Worm (Caenorhabditis elegans) whole organism, L1 larva: ENCODE measurements around the gene nhr-76.
A peak's percentile ranks its signal among the peaks of the same experiment; 100 is the strongest.

Source experiments
- C04F5.9 ChIP-seq: sonication (generic microtip); optimal IDR thresholded peaks from 2 replicates; lab custom pipeline; 2016; ENCODE audit warnings: missing genetic modification characterization, missing compliant biosample characterization
- ama-1 ChIP-seq: fragments of 150-350 bp; optimal IDR thresholded peaks from 2 replicates; lab custom pipeline; 2014
- blmp-1 ChIP-seq: fragments of 150-350 bp; optimal IDR thresholded peaks from 2 replicates; lab custom pipeline; 2014; ENCODE audit warnings: missing biosample characterization, missing genetic modification characterization
- ceh-63 ChIP-seq: fragments of 200-800 bp; sonication (Bioruptor generic); optimal IDR thresholded peaks from 2 replicates; lab custom pipeline; 2018; ENCODE audit warnings: mild to moderate bottlenecking, missing genetic modification characterization, missing compliant biosample characterization
- ceh-82 ChIP-seq, 3 experiments: fragments of 150-350 bp in 1 of 3; sonication (generic microtip) in 2 of 3; optimal IDR thresholded peaks; 2 replicates each; lab custom pipeline; 2014 to 2017; ENCODE audit warnings: missing biosample characterization in 3 of 3, missing genetic modification characterization in 3 of 3
- dpl-1 ChIP-seq, 3 experiments: fragments of 150-350 bp in 2 of 3; sonication (generic microtip) in 1 of 3; optimal IDR thresholded peaks; 2 replicates each; lab custom pipeline; 2014 to 2017; ENCODE audit warnings: missing biosample characterization in 3 of 3, missing genetic modification characterization in 3 of 3, missing genetic modification reagents in 3 of 3
- dsc-1 ChIP-seq: sonication (generic microtip); optimal IDR thresholded peaks from 2 replicates; lab custom pipeline; 2016; ENCODE audit warnings: mild to moderate bottlenecking, missing genetic modification characterization, missing compliant biosample characterization
- efl-1 ChIP-seq, 4 experiments: fragments of 150-350 bp; optimal IDR thresholded peaks in 3 of 4; peaks in 1 of 4; 1 replicate in 1 of 4; 2 replicates in 3 of 4; lab custom pipeline; 2014; ENCODE audit warnings: missing biosample characterization in 2 of 4, missing genetic modification characterization in 2 of 4, missing genetic modification reagents in 2 of 4
- efl-3 ChIP-seq: fragments of 200-800 bp; sonication (Bioruptor generic); optimal IDR thresholded peaks from 2 replicates; lab custom pipeline; 2018; ENCODE audit warnings: mild to moderate bottlenecking, missing genetic modification characterization, missing compliant biosample characterization
- egl-13 ChIP-seq: sonication (generic microtip); optimal IDR thresholded peaks from 2 replicates; lab custom pipeline; 2016; ENCODE audit warnings: missing genotype, missing genetic modification reagents, missing genetic modification characterization, missing compliant biosample characterization
- fkh-8 ChIP-seq: sonication (generic microtip); optimal IDR thresholded peaks from 2 replicates; lab custom pipeline; 2016; ENCODE audit warnings: mild to moderate bottlenecking, missing genetic modification characterization, missing compliant biosample characterization
- grh-1 ChIP-seq: fragments of 200-800 bp; sonication (Bioruptor generic); IDR thresholded peaks from 2 replicates; pipeline ENCODE4 v1.3.6; 2022; ENCODE audit warnings: missing genetic modification reagents, missing genetic modification characterization, missing compliant biosample characterization
- jun-1 ChIP-seq: fragments of 150-350 bp; optimal IDR thresholded peaks from 2 replicates; lab custom pipeline; 2014; ENCODE audit warnings: missing biosample characterization, missing genetic modification reagents, missing genetic modification characterization
- lin-14 ChIP-seq: fragments of 200-800 bp; sonication (Bioruptor generic); optimal IDR thresholded peaks from 2 replicates; lab custom pipeline; 2018; ENCODE audit warnings: mild to moderate bottlenecking, missing genetic modification characterization, moderate library complexity, missing compliant biosample characterization
- mab-9 ChIP-seq: fragments of 200-800 bp; sonication (Bioruptor generic); IDR thresholded peaks from 2 replicates; pipeline ENCODE4 v1.3.6; 2022; ENCODE audit warnings: missing genetic modification reagents, missing genetic modification characterization, missing compliant biosample characterization
- nhr-28 ChIP-seq: fragments of 150-350 bp; optimal IDR thresholded peaks from 2 replicates; lab custom pipeline; 2014; ENCODE audit warnings: missing biosample characterization, missing genetic modification characterization
- nhr-47 ChIP-seq: sonication (generic microtip); optimal IDR thresholded peaks from 2 replicates; lab custom pipeline; 2016; ENCODE audit warnings: mild to moderate bottlenecking, missing genetic modification characterization, moderate library complexity, missing compliant biosample characterization
- nhr-71 ChIP-seq: sonication (generic microtip); optimal IDR thresholded peaks from 2 replicates; lab custom pipeline; 2016; ENCODE audit warnings: mild to moderate bottlenecking, missing genetic modification characterization, moderate library complexity, missing compliant biosample characterization
- nhr-85 ChIP-seq: sonication (generic microtip); peaks from one replicate; lab custom pipeline; 2016; ENCODE audit warnings: missing genetic modification characterization, inconsistent platforms, missing compliant biosample characterization
- pax-3 ChIP-seq: fragments of 200-800 bp; sonication (Bioruptor generic); optimal IDR thresholded peaks from 2 replicates; lab custom pipeline; 2018; ENCODE audit warnings: mild to moderate bottlenecking, missing genetic modification characterization, moderate library complexity, missing compliant biosample characterization
- sox-4 ChIP-seq: sonication (generic microtip); optimal IDR thresholded peaks from 2 replicates; lab custom pipeline; 2016; ENCODE audit warnings: missing genetic modification characterization, missing compliant biosample characterization
- sup-37 ChIP-seq: fragments of 200-800 bp; sonication (Bioruptor generic); optimal IDR thresholded peaks from 2 replicates; lab custom pipeline; 2018; ENCODE audit warnings: mild to moderate bottlenecking, missing genetic modification characterization, missing compliant biosample characterization
- tbx-2 ChIP-seq: sonication (generic microtip); optimal IDR thresholded peaks from 2 replicates; lab custom pipeline; 2016; ENCODE audit warnings: missing genetic modification characterization, missing compliant biosample characterization
- tlp-1 ChIP-seq: fragments of 150-350 bp; optimal IDR thresholded peaks from 2 replicates; lab custom pipeline; 2014; ENCODE audit warnings: missing biosample characterization, missing genetic modification characterization
- unc-86 ChIP-seq: sonication (generic microtip); optimal IDR thresholded peaks from 2 replicates; lab custom pipeline; 2016; ENCODE audit warnings: missing genetic modification characterization, missing compliant biosample characterization
- unc-98 ChIP-seq: fragments of 200-800 bp; sonication (Bioruptor generic); IDR thresholded peaks from 2 replicates; pipeline ENCODE4 v1.3.6; 2022; ENCODE audit warnings: missing genetic modification characterization, missing compliant biosample characterization
- zag-1 ChIP-seq: fragments of 150-350 bp; optimal IDR thresholded peaks from 2 replicates; lab custom pipeline; 2014; ENCODE audit warnings: missing biosample characterization, missing genetic modification characterization
- zip-4 ChIP-seq: fragments of 200-800 bp; sonication (Bioruptor generic); optimal IDR thresholded peaks from 2 replicates; lab custom pipeline; 2018; ENCODE audit warnings: mild to moderate bottlenecking, missing genetic modification characterization, moderate library complexity, missing compliant biosample characterization
- ztf-11 ChIP-seq, 2 experiments: sonication (generic microtip); optimal IDR thresholded peaks; 2 replicates each; lab custom pipeline; 2016 to 2017; ENCODE audit warnings: missing genetic modification characterization in 2 of 2, missing biosample characterization in 1 of 2, missing compliant biosample characterization in 1 of 2
- ztf-4 ChIP-seq: fragments of 150-350 bp; optimal IDR thresholded peaks from 2 replicates; lab custom pipeline; 2014; ENCODE audit warnings: missing biosample characterization, missing genetic modification characterization

Gene nhr-76

ce11 chrIV:631869-632268 lies 4.5 kb downstream of the nhr-76 start:
- TF ChIP-seq pax-3 (tag; lab: Kevin White, UChicago) (no peak), nhr-85 (peak; percentile 29)

ce11 chrIV:633565-633964 lies 6.2 kb downstream of the nhr-76 start:
- no peak for TF ChIP-seq sup-37
- TF ChIP-seq tbx-2: no peak
- TF ChIP-seq dpl-1 (GFP tag; optimal IDR thresholded peaks at IDR 0.05; lab: Kevin White, UChicago): no peak

ce11 chrIV:639167-639566 lies 11.8 kb downstream of the nhr-76 start:
- TF ChIP-seq pax-3 (tag; lab: Kevin White, UChicago) (peak; percentile 59), jun-1 (tag; lab: Kevin White, UChicago) (no peak), ztf-11 (tag; optimal IDR thresholded peaks at IDR 0.05; lab: Kevin White, UChicago) (no peak), lin-14 (GFP tag; lab: Kevin White, UChicago) (peak; percentile 18), dsc-1 (tag; lab: Kevin White, UChicago) (peak; percentile 33)

ce11 chrIV:643481-643880 lies 16.1 kb downstream of the nhr-76 start:
- TF ChIP-seq dsc-1 (tag; lab: Kevin White, UChicago) (peak; percentile 87), pax-3 (tag; lab: Kevin White, UChicago) (peak; percentile 27), grh-1 (GFP tag; lab: Robert Waterston, UW) (no peak), ceh-82 (tag; optimal IDR thresholded peaks at IDR 0.05; lab: Kevin White, UChicago) (no peak), ztf-4 (tag; lab: Kevin White, UChicago) (no peak), ceh-63 (GFP tag; lab: Kevin White, UChicago) (no peak), sox-4 (tag; lab: Kevin White, UChicago) (peak; percentile 62), tlp-1 (no peak), zag-1 (tag; lab: Kevin White, UChicago) (no peak), ama-1 (lab: Kevin White, UChicago) (no peak), nhr-47 (tag; lab: Kevin White, UChicago) (peak; percentile 28), C04F5.9 (tag; lab: Kevin White, UChicago) (no peak), ztf-11 (tag; optimal IDR thresholded peaks at IDR 0.05; lab: Kevin White, UChicago) (no peak), mab-9 (GFP tag; lab: Robert Waterston, UW) (no peak), nhr-71 (peak; percentile 29), unc-98 (GFP tag; lab: Robert Waterston, UW) (no peak), dpl-1 (GFP tag; optimal IDR thresholded peaks at IDR 0.05; lab: Kevin White, UChicago) (no peak)

- TF ChIP-seq dsc-1 (tag; lab: Kevin White, UChicago): peak; percentile 78
- TF ChIP-seq nhr-47 (tag; lab: Kevin White, UChicago): peak; percentile 18
- TF ChIP-seq sox-4 (tag; lab: Kevin White, UChicago): no peak
- no peak for TF ChIP-seq efl-3
- no peak for TF ChIP-seq ama-1 (lab: Kevin White, UChicago)
- TF ChIP-seq nhr-28 (tag; lab: Kevin White, UChicago): no peak
- peak; percentile 39 for TF ChIP-seq pax-3 (tag; lab: Kevin White, UChicago)
- TF ChIP-seq unc-86 (tag; lab: Kevin White, UChicago): no peak
- TF ChIP-seq fkh-8 (tag; lab: Kevin White, UChicago): peak; percentile 59
- TF ChIP-seq, all 84 proteins: peak for 4
Observed at ce11 chrIV:648362-648761, 21.0 kb downstream of the nhr-76 start.

- TF ChIP-seq egl-13 (tag; lab: Kevin White, UChicago) (no peak), zip-4 (GFP tag; lab: Kevin White, UChicago) (no peak), blmp-1 (no peak), efl-1 (optimal IDR thresholded peaks at IDR 0.05; lab: Kevin White, UChicago) (no peak), efl-1 (GFP tag; optimal IDR thresholded peaks at IDR 0.05 in 1 of 2; lab: Kevin White, UChicago) (peak in 1 of 2 experiments; percentile 41), nhr-85 (no peak)
Observed at ce11 chrIV:649365-649764, 22.0 kb downstream of the nhr-76 start, which contains the start of gene K11H12.9. TSS of gene K11H12.9 (plus strand) at chrIV:649665.
